Fruit fly (Drosophila melanogaster) whole organism, adult: ENCODE measurements around the gene ATPsynO.

ENCODE experiments used
- CG11617 ChIP-seq: fragments of 200-800 bp; sonication (Bioruptor generic); optimal IDR thresholded peaks from 2 replicates; lab custom pipeline; 2017; ENCODE audit warnings: mild to moderate bottlenecking, missing biosample characterization, missing genetic modification reagents, missing genetic modification characterization
- CG12768 ChIP-seq: fragments of 200-800 bp; sonication (Bioruptor generic); optimal IDR thresholded peaks from 2 replicates; lab custom pipeline; 2017; ENCODE audit warnings: missing biosample characterization, missing genetic modification characterization, mild to moderate bottlenecking, moderate library complexity, missing genetic modification reagents
- CG14711 ChIP-seq: fragments of 200-800 bp; sonication (Bioruptor generic); optimal IDR thresholded peaks from 2 replicates; lab custom pipeline; 2018; ENCODE audit warnings: missing biosample characterization, mild to moderate bottlenecking, missing genetic modification characterization, moderate library complexity
- CG1620 ChIP-seq: fragments of 200-800 bp; sonication (Bioruptor generic); optimal IDR thresholded peaks from 2 replicates; lab custom pipeline; 2016; ENCODE audit warnings: missing biosample characterization, missing genetic modification characterization
- CG33017 ChIP-seq: fragments of 200-800 bp; sonication (Bioruptor generic); optimal IDR thresholded peaks from 2 replicates; lab custom pipeline; 2018; ENCODE audit warnings: missing biosample characterization, mild to moderate bottlenecking, missing genetic modification characterization, moderate library complexity
- CG5204 ChIP-seq: fragments of 200-800 bp; sonication (Bioruptor generic); optimal IDR thresholded peaks from 2 replicates; lab custom pipeline; 2016; ENCODE audit warnings: missing biosample characterization, missing genetic modification characterization
- CG7045 ChIP-seq: fragments of 200-800 bp; sonication (Bioruptor generic); optimal IDR thresholded peaks from 2 replicates; lab custom pipeline; 2017; ENCODE audit warnings: missing biosample characterization, mild to moderate bottlenecking, missing genetic modification characterization
- CG7101 ChIP-seq: fragments of 200-800 bp; sonication (Bioruptor generic); optimal IDR thresholded peaks from 2 replicates; lab custom pipeline; 2018; ENCODE audit warnings: missing biosample characterization, mild to moderate bottlenecking, missing genetic modification characterization, moderate library complexity
- Clk ChIP-seq: fragments of 200-800 bp; sonication (Bioruptor generic); optimal IDR thresholded peaks from 2 replicates; lab custom pipeline; 2017; ENCODE audit warnings: missing biosample characterization, missing genetic modification characterization
- Crg-1 ChIP-seq: fragments of 200-800 bp; sonication (Bioruptor generic); optimal IDR thresholded peaks from 2 replicates; lab custom pipeline; 2016; ENCODE audit warnings: missing biosample characterization, missing genetic modification characterization
- Hr96 ChIP-seq: fragments of 200-800 bp; sonication (Bioruptor generic); optimal IDR thresholded peaks from 2 replicates; lab custom pipeline; 2016; ENCODE audit warnings: missing biosample characterization, missing genetic modification characterization
- Mnt ChIP-seq: fragments of 200-800 bp; sonication (Bioruptor generic); optimal IDR thresholded peaks from 2 replicates; lab custom pipeline; 2016; ENCODE audit warnings: missing biosample characterization, mild to moderate bottlenecking, missing genetic modification characterization
- bab1 ChIP-seq: fragments of 200-800 bp; sonication (Bioruptor generic); optimal IDR thresholded peaks from 3 replicates; lab custom pipeline; 2019; ENCODE audit warnings: missing biosample characterization, mild to moderate bottlenecking, missing genetic modification characterization, moderate library complexity
- cic ChIP-seq: fragments of 200-800 bp; sonication (Bioruptor generic); optimal IDR thresholded peaks from 2 replicates; lab custom pipeline; 2017; ENCODE audit warnings: missing biosample characterization, mild to moderate bottlenecking, missing genetic modification characterization, moderate library complexity
- cnc ChIP-seq, 2 experiments: fragments of >200 bp; optimal IDR thresholded peaks; 2 replicates each; lab custom pipeline; 2017
- kay ChIP-seq: fragments of 200-800 bp; sonication (Bioruptor generic); peaks from one replicate; lab custom pipeline; 2016; ENCODE audit warnings: missing biosample characterization, missing genetic modification characterization, borderline replicate concordance
- ovo ChIP-seq: fragments of 200-800 bp; sonication (Bioruptor generic); optimal IDR thresholded peaks from 2 replicates; lab custom pipeline; 2016; ENCODE audit warnings: missing biosample characterization, missing genetic modification characterization
- pad ChIP-seq: fragments of 200-800 bp; sonication (Bioruptor generic); optimal IDR thresholded peaks from 3 replicates; lab custom pipeline; 2017; ENCODE audit warnings: missing biosample characterization, missing genetic modification characterization, mild to moderate bottlenecking, moderate library complexity, missing genetic modification reagents
- tj ChIP-seq: fragments of 200-800 bp; sonication (Bioruptor generic); optimal IDR thresholded peaks from 3 replicates; lab custom pipeline; 2017; ENCODE audit warnings: missing biosample characterization, mild to moderate bottlenecking, missing genetic modification characterization, moderate library complexity
- toe ChIP-seq: fragments of 200-800 bp; sonication (Bioruptor generic); optimal IDR thresholded peaks from 2 replicates; lab custom pipeline; 2016; ENCODE audit warnings: missing biosample characterization, missing genetic modification characterization

ATPsynO gene

DNA sequence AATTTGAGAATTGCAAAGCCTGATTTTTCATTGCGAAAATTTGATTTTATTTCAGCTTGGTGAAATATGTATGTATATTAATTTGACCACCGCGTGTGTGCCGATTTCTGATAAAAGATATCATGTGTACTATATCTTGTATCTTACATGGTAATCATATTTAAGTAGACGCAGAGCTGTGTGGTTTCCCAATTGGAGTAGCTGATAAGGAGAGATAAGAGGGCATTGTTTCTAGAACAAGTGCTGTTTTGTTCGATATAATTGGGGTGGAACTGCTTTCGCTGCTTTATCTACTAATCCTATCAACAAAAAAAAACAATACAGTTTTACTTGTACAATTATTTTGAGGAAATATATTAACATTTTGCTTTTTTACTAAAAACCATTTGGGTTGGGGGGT is 18.8 kb upstream of the ATPsynO start:
- TF ChIP-seq CG12768 (peak; percentile 18), CG5204 (GFP tag; lab: Kevin White, UChicago) (no peak), tj (GFP tag; lab: Kevin White, UChicago) (peak; percentile 24), CG14711 (no peak), CG7101 (peak; percentile 18)

DNA sequence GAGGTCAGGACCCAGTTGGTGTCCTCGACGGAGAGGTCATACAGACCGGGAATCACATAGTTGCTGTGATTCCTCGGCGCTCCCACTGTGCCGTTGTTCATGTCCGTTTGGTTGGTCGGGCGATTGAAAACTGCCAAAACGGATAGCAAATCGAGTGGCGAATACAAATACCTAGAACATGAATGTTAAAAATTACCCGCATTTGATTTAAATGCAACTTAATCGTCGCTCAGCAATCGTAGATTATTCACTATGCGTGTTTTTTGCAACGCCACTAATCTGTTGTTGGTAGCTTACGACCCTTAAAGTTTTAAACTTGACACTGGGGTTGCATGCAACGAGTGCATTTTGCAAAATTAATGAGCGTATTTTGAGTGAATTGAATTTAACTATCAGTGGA is 16.4 kb upstream of the ATPsynO start, which contains the start of gene Amt:
TSS of gene Amt (minus strand) at position 101 of the 400 bp plus-strand sequence.
- TF ChIP-seq cnc (optimal IDR thresholded peaks at IDR 0.05; lab: Kevin White, UChicago) (no peak), Mnt (GFP tag; lab: Kevin White, UChicago) (no peak), CG11617 (GFP tag; lab: Kevin White, UChicago) (no peak), CG7045 (GFP tag; lab: Kevin White, UChicago) (no peak), toe (GFP tag; lab: Kevin White, UChicago) (no peak), bab1 (no peak)

DNA sequence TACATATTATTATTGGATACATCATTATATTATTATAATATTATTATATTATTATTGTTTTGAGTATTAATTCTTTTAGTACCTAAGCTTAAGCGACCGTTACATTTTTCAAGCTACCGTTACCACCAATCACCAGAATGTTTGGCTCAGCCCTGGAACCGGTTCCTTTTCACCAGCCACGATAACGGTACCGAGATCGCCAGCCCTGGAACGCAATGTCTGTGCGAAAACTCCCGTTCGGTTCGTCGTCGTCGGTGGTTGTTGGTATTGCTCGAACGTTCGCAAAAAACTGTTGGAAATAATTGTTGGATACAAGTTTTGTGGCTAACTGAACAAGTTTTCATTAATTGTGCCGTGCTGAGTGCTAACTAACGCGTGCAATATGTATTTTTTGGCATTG is 15.7 kb upstream of the ATPsynO start, which contains the start of gene CG42404:
TSS of gene CG42404 (plus strand) at position 360 of the 400 bp plus-strand sequence.
- TF ChIP-seq CG11617 (GFP tag; lab: Kevin White, UChicago) (no peak), ovo (GFP tag; lab: Kevin White, UChicago) (peak; percentile 39)

DNA sequence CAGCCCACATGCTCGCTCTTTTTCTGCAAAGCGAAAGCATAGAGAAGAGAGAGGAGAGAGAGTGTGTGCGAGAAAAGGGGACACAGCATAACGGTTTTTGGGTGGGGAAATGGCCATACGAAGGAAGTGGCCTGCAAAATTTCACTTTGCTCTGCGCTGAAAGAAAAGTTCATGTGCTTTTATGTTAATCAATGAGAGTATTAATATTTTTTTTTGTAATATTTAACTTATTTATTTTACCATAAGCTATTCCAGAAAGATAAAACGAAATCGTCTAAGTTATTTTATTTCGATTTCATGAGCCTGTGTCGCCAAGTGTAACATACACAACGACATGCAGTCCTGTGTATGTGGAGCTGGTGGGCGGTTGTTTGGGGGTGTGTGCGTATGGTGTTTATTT is 14.9 kb upstream of the ATPsynO start:
- TF ChIP-seq tj (GFP tag; lab: Kevin White, UChicago) = peak; percentile 19
- peak; percentile 51 for TF ChIP-seq CG12768
- peak; percentile 83 for TF ChIP-seq pad
- TF ChIP-seq CG5204 (GFP tag; lab: Kevin White, UChicago) = peak; percentile 63
- TF ChIP-seq toe (GFP tag; lab: Kevin White, UChicago) = no peak
- peak; percentile 39 for TF ChIP-seq Clk (GFP tag; lab: Kevin White, UChicago)
- TF ChIP-seq cnc (optimal IDR thresholded peaks at IDR 0.05; lab: Kevin White, UChicago) = no peak
- TF ChIP-seq Mnt (GFP tag; lab: Kevin White, UChicago) = peak; percentile 21
- peak; percentile 88 for TF ChIP-seq CG33017 (tag; lab: Kevin White, UChicago)
- peak; percentile 24 for TF ChIP-seq cic (GFP tag; lab: Kevin White, UChicago)
- TF ChIP-seq CG11617 (GFP tag; lab: Kevin White, UChicago) = peak; percentile 58
- no peak for TF ChIP-seq Hr96 (GFP tag; lab: Kevin White, UChicago)
- peak; percentile 57 for TF ChIP-seq CG7045 (GFP tag; lab: Kevin White, UChicago)
- TF ChIP-seq Crg-1 = no peak
- TF ChIP-seq CG14711 = peak; percentile 47
- no peak for TF ChIP-seq kay (GFP tag; lab: Kevin White, UChicago)
- peak; percentile 69 for TF ChIP-seq CG7101

- TF ChIP-seq cic (GFP tag; lab: Kevin White, UChicago) (no peak), ovo (GFP tag; lab: Kevin White, UChicago) (peak; percentile 47), bab1 (peak; percentile 55), Clk (GFP tag; lab: Kevin White, UChicago) (peak; percentile 60), CG1620 (peak; percentile 68), CG7101 (peak; percentile 61), Mnt (GFP tag; lab: Kevin White, UChicago) (peak; percentile 79), Crg-1 (peak; percentile 30), kay (GFP tag; lab: Kevin White, UChicago) (no peak), CG14711 (peak; percentile 26), tj (GFP tag; lab: Kevin White, UChicago) (peak; percentile 72), CG5204 (GFP tag; lab: Kevin White, UChicago) (no peak), CG33017 (tag; lab: Kevin White, UChicago) (peak; percentile 29), Hr96 (GFP tag; lab: Kevin White, UChicago) (no peak), cnc (optimal IDR thresholded peaks at IDR 0.05; lab: Kevin White, UChicago) (no peak), CG12768 (peak; percentile 41), CG7045 (GFP tag; lab: Kevin White, UChicago) (no peak), pad (peak; percentile 63), toe (GFP tag; lab: Kevin White, UChicago) (no peak)
Observed at dm6 chr3R:15262710-15263672, 2.4 kb upstream of the ATPsynO start, which contains the start of the genes eIF2gamma and Set. Gene eIF2gamma (minus strand): TSS chr3R:15263458. Gene Set (plus strand): TSS chr3R:15263552.

dm6 chr3R:15263946-15264345 is 1.4 kb upstream of the ATPsynO start:
- TF ChIP-seq kay (GFP tag; lab: Kevin White, UChicago) (no peak), CG5204 (GFP tag; lab: Kevin White, UChicago) (no peak), pad (no peak), CG1620 (no peak), CG11617 (GFP tag; lab: Kevin White, UChicago) (no peak), Clk (GFP tag; lab: Kevin White, UChicago) (no peak), CG14711 (no peak), bab1 (no peak), ovo (GFP tag; lab: Kevin White, UChicago) (no peak), Crg-1 (no peak), cnc (optimal IDR thresholded peaks at IDR 0.05; lab: Kevin White, UChicago) (no peak), tj (GFP tag; lab: Kevin White, UChicago) (no peak), CG12768 (no peak), CG7045 (GFP tag; lab: Kevin White, UChicago) (no peak), CG7101 (no peak), Mnt (GFP tag; lab: Kevin White, UChicago) (no peak)
